Worm (Caenorhabditis elegans) whole organism, early embryonic: ENCODE data around the gene scl-1.

ENCODE experiments used
- B0310.2 ChIP-seq: sonication (generic microtip); optimal IDR thresholded peaks from 2 replicates; lab custom pipeline; 2016; ENCODE audit warnings: mild to moderate bottlenecking, missing genetic modification characterization, missing compliant biosample characterization
- F13C5.2 ChIP-seq: sonication (generic microtip); optimal IDR thresholded peaks from 2 replicates; lab custom pipeline; 2017; ENCODE audit warnings: mild to moderate bottlenecking, missing genetic modification characterization, inconsistent platforms, missing compliant biosample characterization
- aly-1 ChIP-seq: sonication (generic microtip); optimal IDR thresholded peaks from 2 replicates; lab custom pipeline; 2016; ENCODE audit warnings: missing genetic modification characterization, missing compliant biosample characterization
- ama-1 ChIP-seq: fragments of 150-350 bp; optimal IDR thresholded peaks from 2 replicates; lab custom pipeline; 2014
- ceh-13 ChIP-seq: fragments of 200-800 bp; sonication (Bioruptor generic); optimal IDR thresholded peaks from 2 replicates; lab custom pipeline; 2018; ENCODE audit warnings: mild to moderate bottlenecking, missing genetic modification characterization, missing compliant biosample characterization
- ceh-36 ChIP-seq: sonication (generic microtip); optimal IDR thresholded peaks from 2 replicates; lab custom pipeline; 2016; ENCODE audit warnings: missing genetic modification characterization, inconsistent platforms, missing compliant biosample characterization
- ets-7 ChIP-seq: sonication (generic microtip); optimal IDR thresholded peaks from 2 replicates; lab custom pipeline; 2016; ENCODE audit warnings: missing genotype, missing genetic modification characterization, missing compliant biosample characterization
- flt-1 ChIP-seq: fragments of 200-800 bp; sonication (Bioruptor generic); IDR thresholded peaks from 2 replicates; pipeline ENCODE4 v1.3.6; 2022; ENCODE audit warnings: missing genetic modification characterization, missing compliant biosample characterization
- hmbx-1 ChIP-seq: sonication (generic microtip); optimal IDR thresholded peaks from 2 replicates; lab custom pipeline; 2016; ENCODE audit warnings: mild to moderate bottlenecking, missing genetic modification characterization, missing compliant biosample characterization
- hmg-4 ChIP-seq: fragments of 200-800 bp; sonication (Bioruptor generic); optimal IDR thresholded peaks from 2 replicates; lab custom pipeline; 2018; ENCODE audit warnings: mild to moderate bottlenecking, missing genetic modification characterization, missing compliant biosample characterization
- hnd-1 ChIP-seq: sonication (generic microtip); optimal IDR thresholded peaks from 2 replicates; lab custom pipeline; 2016; ENCODE audit warnings: missing genetic modification characterization, missing compliant biosample characterization
- pes-1 ChIP-seq: fragments of 200-800 bp; sonication (Bioruptor generic); IDR thresholded peaks from 2 replicates; pipeline ENCODE4 v1.3.6; 2022; ENCODE audit warnings: missing genetic modification reagents, missing genetic modification characterization, missing compliant biosample characterization
- scrt-1 ChIP-seq: fragments of 200-800 bp; sonication (Bioruptor generic); IDR thresholded peaks from 2 replicates; pipeline ENCODE4 v1.3.6; 2022; ENCODE audit warnings: missing genetic modification characterization, missing compliant biosample characterization
- sea-1 ChIP-seq: fragments of 200-800 bp; sonication (Bioruptor generic); conservative IDR thresholded peaks from 2 replicates; pipeline ENCODE4 v1.3.6; 2022; ENCODE audit warnings: missing genetic modification characterization, missing compliant biosample characterization
- tbx-11 ChIP-seq: fragments of 200-800 bp; sonication (Bioruptor generic); IDR thresholded peaks from 2 replicates; pipeline ENCODE4 v1.3.6; 2022; ENCODE audit warnings: missing genetic modification characterization, missing compliant biosample characterization
- tra-4 ChIP-seq: sonication (generic microtip); optimal IDR thresholded peaks from 2 replicates; lab custom pipeline; 2017; ENCODE audit warnings: missing genetic modification characterization, missing compliant biosample characterization

scl-1 gene

ce11 chrIV:13022892-13023291 is 33.2 kb upstream of the scl-1 start:
- TF ChIP-seq hnd-1 = no peak
- no peak for TF ChIP-seq B0310.2
- peak; percentile 16 for TF ChIP-seq hmg-4 (GFP tag; lab: Kevin White, UChicago)
- no peak for TF ChIP-seq F13C5.2 (tag; lab: Kevin White, UChicago)
- 0 out of 2 replicates have a peak, but pooled peaks have one; percentile 15 for TF ChIP-seq pes-1 (GFP tag; lab: Robert Waterston, UW)
- TF ChIP-seq hmbx-1 = no peak

- TF ChIP-seq ceh-13 (GFP tag; lab: Kevin White, UChicago) (no peak), sea-1 (GFP tag; lab: Robert Waterston, UW) (no peak), pes-1 (GFP tag; lab: Robert Waterston, UW) (no peak), F13C5.2 (tag; lab: Kevin White, UChicago) (no peak), hmg-4 (GFP tag; lab: Kevin White, UChicago) (no peak), flt-1 (no peak), ets-7 (tag; lab: Kevin White, UChicago) (no peak), aly-1 (tag; lab: Kevin White, UChicago) (no peak), hnd-1 (no peak), scrt-1 (GFP tag; lab: Robert Waterston, UW) (no peak), B0310.2 (no peak), ceh-36 (tag; lab: Kevin White, UChicago) (no peak), tbx-11 (GFP tag; lab: Robert Waterston, UW) (no peak), ama-1 (no peak), tra-4 (tag; lab: Kevin White, UChicago) (no peak), hmbx-1 (no peak)
Measured at ce11 chrIV:13025853-13026343, 30.2 kb upstream of the scl-1 start.

- TF ChIP-seq hmbx-1 (no peak), scrt-1 (GFP tag; lab: Robert Waterston, UW) (no peak), aly-1 (tag; lab: Kevin White, UChicago) (no peak), sea-1 (GFP tag; lab: Robert Waterston, UW) (no peak)
Measured at ce11 chrIV:13026762-13027161, 29.4 kb upstream of the scl-1 start.

ce11 chrIV:13027801-13028641 is 28.1 kb upstream of the scl-1 start:
- TF ChIP-seq tbx-11 (GFP tag; lab: Robert Waterston, UW) (no peak), sea-1 (GFP tag; lab: Robert Waterston, UW) (0 out of 2 replicates have a peak, but pooled peaks have one; percentile 18), tra-4 (tag; lab: Kevin White, UChicago) (no peak), aly-1 (tag; lab: Kevin White, UChicago) (no peak), ama-1 (no peak), hmg-4 (GFP tag; lab: Kevin White, UChicago) (peak; percentile 16), pes-1 (GFP tag; lab: Robert Waterston, UW) (no peak)

- no peak for TF ChIP-seq ama-1
- TF ChIP-seq flt-1 = no peak
- TF ChIP-seq tra-4 (tag; lab: Kevin White, UChicago) = no peak
- TF ChIP-seq hnd-1 = no peak
- TF ChIP-seq hmbx-1 = no peak
- TF ChIP-seq hmg-4 (GFP tag; lab: Kevin White, UChicago) = no peak
Measured at ce11 chrIV:13028746-13029673, 27.1 kb upstream of the scl-1 start.

ce11 chrIV:13029674-13030466 is 26.3 kb upstream of the scl-1 start:
- TF ChIP-seq sea-1 (GFP tag; lab: Robert Waterston, UW) = no peak
- peak; percentile 77 for TF ChIP-seq F13C5.2 (tag; lab: Kevin White, UChicago)
- TF ChIP-seq ceh-36 (tag; lab: Kevin White, UChicago) = no peak
- TF ChIP-seq ama-1 = no peak
- TF ChIP-seq B0310.2 = no peak
- peak; percentile 46 for TF ChIP-seq ets-7 (tag; lab: Kevin White, UChicago)
- peak; percentile 91 for TF ChIP-seq hmg-4 (GFP tag; lab: Kevin White, UChicago)
- 0 out of 2 replicates have a peak, but pooled peaks have one; percentile 19 for TF ChIP-seq pes-1 (GFP tag; lab: Robert Waterston, UW)
- no peak for TF ChIP-seq aly-1 (tag; lab: Kevin White, UChicago)
